Worm (Caenorhabditis elegans): ENCODE data around the gene Y62F5A.10.

Y62F5A.10 gene

DNA sequence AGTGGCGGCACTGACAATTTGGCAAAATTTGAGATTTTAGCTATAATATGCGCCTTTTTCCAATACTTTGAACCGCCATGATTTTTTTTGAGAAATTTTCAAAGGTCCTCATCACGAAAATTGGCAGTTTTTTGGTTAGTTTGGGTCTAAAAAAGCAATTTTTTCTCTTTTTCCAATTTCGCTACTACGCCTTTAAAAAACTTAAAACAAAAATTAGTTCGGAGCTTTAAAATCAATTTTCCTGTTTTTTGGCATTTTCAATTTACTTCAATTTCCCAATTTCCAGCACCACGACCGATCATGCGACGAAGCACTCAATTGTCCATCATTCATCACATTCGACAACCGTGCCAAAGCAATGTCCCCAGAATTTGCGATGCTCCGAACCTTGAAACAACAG, 24.0 kb upstream of the Y62F5A.10 start, which contains the start of gene B0334.5:
Gene B0334.5 (plus strand): TSS at position 301 of the 400 bp plus-strand sequence.
- TF ChIP-seq snpc-4 (tag; optimal IDR thresholded peaks at IDR 0.05) (no peak), flh-1 (GFP tag; optimal IDR thresholded peaks at IDR 0.05) (no peak)

DNA sequence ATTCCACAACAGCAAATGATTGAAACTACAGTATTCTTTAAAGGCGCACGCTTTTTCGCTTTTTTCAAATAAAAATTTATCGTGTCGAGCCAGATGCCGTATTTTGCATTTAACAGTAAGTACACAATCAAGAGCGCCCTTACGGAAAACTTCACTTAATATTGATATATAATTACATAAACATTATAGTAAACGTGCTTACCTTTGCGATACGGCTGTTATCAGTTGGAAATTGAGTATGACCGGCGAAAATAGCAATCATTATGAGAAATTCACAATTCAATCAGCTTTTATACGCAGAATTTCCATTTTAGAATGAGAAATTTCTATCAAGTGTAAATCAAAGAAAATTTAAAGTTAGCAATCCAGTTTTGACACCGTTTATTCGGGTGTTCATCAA, 21.2 kb upstream of the Y62F5A.10 start, which contains the start of gene B0334.20:
Gene B0334.20 (minus strand): TSS at position 262 of the 400 bp plus-strand sequence.
- no peak for TF ChIP-seq ceh-43 (GFP tag; optimal IDR thresholded peaks at IDR 0.05)
- TF ChIP-seq unc-62 (GFP tag; optimal IDR thresholded peaks at IDR 0.05): no peak
- no peak for TF ChIP-seq ham-2 (GFP tag; optimal IDR thresholded peaks at IDR 0.05)
- TF ChIP-seq M03D4.4 (tag; optimal IDR thresholded peaks at IDR 0.05): no peak
- no peak for TF ChIP-seq lsy-2 (tag; optimal IDR thresholded peaks at IDR 0.05)
- no peak for TF ChIP-seq nhr-237 (tag; optimal IDR thresholded peaks at IDR 0.05)
- no peak for TF ChIP-seq mls-2 (tag; optimal IDR thresholded peaks at IDR 0.05)
- no peak for TF ChIP-seq nhr-28 (tag; optimal IDR thresholded peaks at IDR 0.05)

DNA sequence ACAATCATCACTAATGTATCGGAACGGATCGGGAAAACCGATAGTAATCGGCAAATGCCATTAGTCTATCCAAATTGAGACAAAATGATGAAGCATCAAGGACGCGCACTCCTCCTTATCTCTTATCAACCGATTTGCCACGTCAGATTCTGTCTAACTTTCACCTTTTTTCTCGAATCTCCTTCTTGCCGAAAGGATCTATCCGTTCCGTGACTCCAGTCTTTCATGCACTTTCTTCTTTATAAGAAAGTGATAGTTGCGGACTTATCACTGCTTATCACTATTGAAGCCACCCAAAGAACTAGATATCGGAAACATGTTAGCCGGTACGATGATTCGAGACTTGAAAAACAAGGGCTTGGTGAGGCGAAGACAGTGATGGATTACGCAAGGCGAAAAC, 19.4 kb upstream of the Y62F5A.10 start:
- TF ChIP-seq sem-2 (GFP tag; optimal IDR thresholded peaks at IDR 0.05): no peak
- peak; percentile 93 for TF ChIP-seq elt-3 (tag; optimal IDR thresholded peaks at IDR 0.05)
- no peak for TF ChIP-seq lin-13 (tag; optimal IDR thresholded peaks at IDR 0.05)
- no peak for TF ChIP-seq ceh-43 (GFP tag; optimal IDR thresholded peaks at IDR 0.05)
- no peak for TF ChIP-seq nhr-12 (tag; optimal IDR thresholded peaks at IDR 0.05)
- TF ChIP-seq blmp-1 (tag; optimal IDR thresholded peaks at IDR 0.05): peak; percentile 91
- no peak for TF ChIP-seq tbx-8 (GFP tag; optimal IDR thresholded peaks at IDR 0.05)
- TF ChIP-seq elt-1 (tag; optimal IDR thresholded peaks at IDR 0.05; ENCODE audit: borderline replicate concordance, insufficient read depth): peak; percentile 35
- TF ChIP-seq snpc-4 (tag; optimal IDR thresholded peaks at IDR 0.05): no peak
- TF ChIP-seq sptf-1 (tag; optimal IDR thresholded peaks at IDR 0.05): no peak
- TF ChIP-seq hlh-1 (tag; optimal IDR thresholded peaks at IDR 0.05): no peak
- TF ChIP-seq mls-2 (tag; optimal IDR thresholded peaks at IDR 0.05): no peak
- no peak for TF ChIP-seq lsy-2 (tag; optimal IDR thresholded peaks at IDR 0.05)
- TF ChIP-seq drap-1 (GFP tag; optimal IDR thresholded peaks at IDR 0.05): no peak
- no peak for TF ChIP-seq nhr-76 (tag; optimal IDR thresholded peaks at IDR 0.05)
- TF ChIP-seq zip-8 (tag; optimal IDR thresholded peaks at IDR 0.05): no peak
- TF ChIP-seq nhr-28 (tag; optimal IDR thresholded peaks at IDR 0.05): no peak
- no peak for TF ChIP-seq bed-3 (GFP tag; optimal IDR thresholded peaks at IDR 0.05)
- TF ChIP-seq ceh-39 (tag; optimal IDR thresholded peaks at IDR 0.05): no peak
- TF ChIP-seq ceh-83 (GFP tag; optimal IDR thresholded peaks at IDR 0.05): no peak
- peak; percentile 59 for TF ChIP-seq ham-2 (GFP tag; optimal IDR thresholded peaks at IDR 0.05)
- no peak for TF ChIP-seq flh-1 (GFP tag; optimal IDR thresholded peaks at IDR 0.05)
- TF ChIP-seq mab-5 (tag; optimal IDR thresholded peaks at IDR 0.05): no peak
- TF ChIP-seq unc-120 (tag; optimal IDR thresholded peaks at IDR 0.05; ENCODE audit: poor library complexity, severe bottlenecking): no peak
- TF ChIP-seq lin-32 (GFP tag; optimal IDR thresholded peaks at IDR 0.05): no peak
- TF ChIP-seq nhr-2 (tag; optimal IDR thresholded peaks at IDR 0.05): no peak
- no peak for TF ChIP-seq mep-1 (tag; optimal IDR thresholded peaks at IDR 0.05)
- TF ChIP-seq pha-4 (tag; optimal IDR thresholded peaks at IDR 0.05): no peak
- no peak for TF ChIP-seq ces-1 (GFP tag; optimal IDR thresholded peaks at IDR 0.05)
- TF ChIP-seq unc-62 (GFP tag; optimal IDR thresholded peaks at IDR 0.05): no peak
- no peak for TF ChIP-seq unc-39 (tag; optimal IDR thresholded peaks at IDR 0.05)
- no peak for TF ChIP-seq ztf-11 (tag; optimal IDR thresholded peaks at IDR 0.05)
- TF ChIP-seq nhr-237 (tag; optimal IDR thresholded peaks at IDR 0.05): no peak

DNA sequence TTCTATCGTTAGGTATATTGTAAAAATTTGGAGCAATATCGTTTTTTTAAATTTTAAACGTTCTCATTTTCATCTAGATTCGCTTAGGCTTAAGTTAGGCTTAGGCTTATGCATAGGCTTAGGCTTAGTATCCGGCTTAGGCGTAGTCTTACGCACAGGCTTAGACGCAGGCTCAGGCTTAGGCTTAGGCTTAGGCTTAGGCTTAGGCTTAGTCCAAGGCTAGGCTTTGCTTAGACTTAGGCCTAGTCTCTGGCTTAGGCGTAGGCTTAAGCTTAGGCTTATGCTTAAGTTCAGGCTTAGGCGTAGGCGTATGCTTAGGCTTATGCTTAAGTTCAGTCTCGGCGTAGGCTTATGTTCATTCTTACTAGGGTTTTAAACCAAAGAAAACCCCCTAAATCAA, 17.6 kb upstream of the Y62F5A.10 start:
- TF ChIP-seq hlh-1 (tag; optimal IDR thresholded peaks at IDR 0.05) (no peak), sptf-1 (tag; optimal IDR thresholded peaks at IDR 0.05) (peak; percentile 23), ham-2 (GFP tag; optimal IDR thresholded peaks at IDR 0.05) (peak; percentile 23)

DNA sequence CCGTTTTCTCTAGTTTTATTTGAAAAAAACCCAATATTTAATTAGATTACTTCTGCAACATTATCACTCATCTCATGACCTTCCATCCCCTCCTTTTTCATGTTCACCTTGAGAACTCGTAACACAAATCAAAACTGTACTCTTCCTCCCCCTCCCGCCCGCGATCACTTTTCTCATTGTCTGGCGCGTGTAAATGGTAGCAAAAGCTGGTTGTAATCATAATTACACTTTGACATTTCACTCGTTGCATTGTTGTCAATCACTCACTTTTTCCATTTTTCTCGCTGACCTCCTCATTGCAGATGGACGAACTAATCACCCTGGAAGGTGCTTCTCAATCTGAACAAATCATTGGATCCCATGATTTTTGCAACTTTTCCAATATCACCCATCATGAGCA, 11.0 kb upstream of the Y62F5A.10 start, which contains the start of gene npr-41:
Gene npr-41 (plus strand): TSS at position 301 of the 400 bp plus-strand sequence.
- TF ChIP-seq snpc-4 (tag; optimal IDR thresholded peaks at IDR 0.05) (no peak), unc-62 (GFP tag; optimal IDR thresholded peaks at IDR 0.05) (no peak), sptf-1 (tag; optimal IDR thresholded peaks at IDR 0.05) (no peak), ces-1 (GFP tag; optimal IDR thresholded peaks at IDR 0.05) (no peak), lsy-2 (tag; optimal IDR thresholded peaks at IDR 0.05) (no peak), unc-39 (tag; optimal IDR thresholded peaks at IDR 0.05) (no peak), mls-2 (tag; optimal IDR thresholded peaks at IDR 0.05) (no peak), cnd-1 (tag; optimal IDR thresholded peaks at IDR 0.05) (no peak), ceh-43 (GFP tag; optimal IDR thresholded peaks at IDR 0.05) (no peak)

Data from whole organism, mixed stage, embryonic.